Fruit fly (Drosophila melanogaster) whole organism, prepupa: ENCODE data around the gene Mcm5.

ENCODE experiments used
- Blimp-1 ChIP-seq: fragments of 200-800 bp; sonication (Bioruptor generic); optimal IDR thresholded peaks from 3 replicates; lab custom pipeline; 2017; ENCODE audit warnings: missing biosample characterization, missing genetic modification characterization, mild to moderate bottlenecking, moderate library complexity, missing genetic modification reagents
- CG10631 ChIP-seq: fragments of 200-800 bp; sonication (Bioruptor generic); optimal IDR thresholded peaks from 2 replicates; lab custom pipeline; 2016; ENCODE audit warnings: missing biosample characterization, missing genetic modification characterization
- CG10669 ChIP-seq: fragments of 200-800 bp; sonication (Bioruptor generic); optimal IDR thresholded peaks from 3 replicates; lab custom pipeline; 2018; ENCODE audit warnings: missing biosample characterization, mild to moderate bottlenecking, missing genetic modification characterization, moderate library complexity
- CG11294 ChIP-seq: fragments of 200-800 bp; sonication (Bioruptor generic); IDR thresholded peaks from 2 replicates; pipeline ENCODE4 v1.3.6; 2022; ENCODE audit warnings: missing biosample characterization, missing genetic modification characterization
- CG11762 ChIP-seq: fragments of 200-800 bp; sonication (Bioruptor generic); optimal IDR thresholded peaks from 3 replicates; lab custom pipeline; 2016; ENCODE audit warnings: missing biosample characterization, missing genetic modification characterization; ENCODE audit not compliant: insufficient read depth
- CG11902 ChIP-seq: fragments of 200-800 bp; sonication (Bioruptor generic); optimal IDR thresholded peaks from 3 replicates; lab custom pipeline; 2016; ENCODE audit warnings: missing biosample characterization, missing genetic modification characterization
- CG15336 ChIP-seq: fragments of 200-800 bp; sonication (Bioruptor generic); IDR thresholded peaks from 2 replicates; pipeline ENCODE4 v1.3.6; 2022; ENCODE audit warnings: missing biosample characterization, missing genetic modification characterization
- CG16779 ChIP-seq: fragments of 200-800 bp; sonication (Bioruptor generic); optimal IDR thresholded peaks from 3 replicates; lab custom pipeline; 2017; ENCODE audit warnings: missing biosample characterization, mild to moderate bottlenecking, missing genetic modification characterization
- CG3032 ChIP-seq: fragments of 200-800 bp; optimal IDR thresholded peaks from 2 replicates; lab custom pipeline; 2019; ENCODE audit warnings: missing biosample characterization, mild to moderate bottlenecking, missing genetic modification characterization, moderate library complexity
- CG31627 ChIP-seq: fragments of 200-800 bp; sonication (Bioruptor generic); optimal IDR thresholded peaks from 3 replicates; lab custom pipeline; 2016; ENCODE audit warnings: missing biosample characterization, missing genetic modification characterization
- CG34406 ChIP-seq: fragments of 200-800 bp; sonication (Bioruptor generic); optimal IDR thresholded peaks from 3 replicates; lab custom pipeline; 2016; ENCODE audit warnings: missing biosample characterization, missing genetic modification characterization
- CG3919 ChIP-seq: fragments of 200-800 bp; sonication (Bioruptor generic); optimal IDR thresholded peaks from 3 replicates; lab custom pipeline; 2016; ENCODE audit warnings: missing biosample characterization, missing genetic modification characterization
- CG4318 ChIP-seq: fragments of 200-800 bp; sonication (Bioruptor generic); optimal IDR thresholded peaks from 3 replicates; lab custom pipeline; 2017; ENCODE audit warnings: missing biosample characterization, mild to moderate bottlenecking, missing genetic modification characterization
- CG6163 ChIP-seq: fragments of 200-800 bp; sonication (Bioruptor generic); IDR thresholded peaks from 3 replicates; pipeline ENCODE4 v1.3.6; 2022; ENCODE audit warnings: missing biosample characterization, missing genetic modification characterization
- CG6276 ChIP-seq: fragments of 200-800 bp; sonication (Bioruptor generic); optimal IDR thresholded peaks from 2 replicates; lab custom pipeline; 2017; ENCODE audit warnings: missing biosample characterization, mild to moderate bottlenecking, missing genetic modification characterization
- CG6792 ChIP-seq: fragments of 200-800 bp; sonication (Bioruptor generic); optimal IDR thresholded peaks from 3 replicates; lab custom pipeline; 2016; ENCODE audit warnings: missing biosample characterization, missing genetic modification characterization
- CG6808 ChIP-seq: fragments of 200-800 bp; sonication (Bioruptor generic); optimal IDR thresholded peaks from 3 replicates; lab custom pipeline; 2017; ENCODE audit warnings: missing biosample characterization, missing genetic modification characterization, mild to moderate bottlenecking, moderate library complexity, missing genetic modification reagents
- CG6854 ChIP-seq: fragments of 200-800 bp; sonication (Bioruptor generic); optimal IDR thresholded peaks from 2 replicates; lab custom pipeline; 2017; ENCODE audit warnings: missing biosample characterization, mild to moderate bottlenecking, missing genetic modification characterization
- CG7368 ChIP-seq: fragments of 200-800 bp; sonication (Bioruptor generic); optimal IDR thresholded peaks from 3 replicates; lab custom pipeline; 2016; ENCODE audit warnings: missing biosample characterization, missing genetic modification characterization
- CG8119 ChIP-seq: fragments of 200-800 bp; sonication (Bioruptor generic); IDR thresholded peaks from 3 replicates; pipeline ENCODE4 v1.3.6; 2022; ENCODE audit warnings: missing biosample characterization, missing genetic modification characterization
- CG8319 ChIP-seq: fragments of 200-800 bp; sonication (Bioruptor generic); optimal IDR thresholded peaks from 3 replicates; lab custom pipeline; 2016; ENCODE audit warnings: missing biosample characterization, missing genetic modification characterization
- CG8632 ChIP-seq: fragments of 200-800 bp; sonication (Bioruptor generic); optimal IDR thresholded peaks from 3 replicates; lab custom pipeline; 2016; ENCODE audit warnings: missing biosample characterization, missing genetic modification characterization
- CG9139 ChIP-seq: fragments of 200-800 bp; sonication (Bioruptor generic); optimal IDR thresholded peaks from 3 replicates; lab custom pipeline; 2017; ENCODE audit warnings: missing biosample characterization, mild to moderate bottlenecking, missing genetic modification characterization
- Eip75B ChIP-seq: fragments of 200-800 bp; sonication (Bioruptor generic); optimal IDR thresholded peaks from 3 replicates; lab custom pipeline; 2016; ENCODE audit warnings: missing biosample characterization, missing genetic modification characterization
- Eip78C ChIP-seq: fragments of 200-800 bp; sonication (Bioruptor generic); peaks from one replicate; lab custom pipeline; 2016; ENCODE audit warnings: missing biosample characterization, missing genetic modification characterization
- Eip93F ChIP-seq: fragments of 200-800 bp; sonication (Bioruptor generic); optimal IDR thresholded peaks from 2 replicates; lab custom pipeline; 2016; ENCODE audit warnings: missing biosample characterization, mild to moderate bottlenecking, missing genetic modification characterization
- Ets96B ChIP-seq: fragments of 200-800 bp; optimal IDR thresholded peaks from 2 replicates; lab custom pipeline; 2019; ENCODE audit warnings: missing biosample characterization, mild to moderate bottlenecking, missing genetic modification characterization, moderate library complexity
- Gug ChIP-seq: fragments of 200-800 bp; sonication (Bioruptor generic); IDR thresholded peaks from 2 replicates; pipeline ENCODE4 v1.3.6; 2022; ENCODE audit warnings: missing biosample characterization, missing genetic modification characterization
- Hr38 ChIP-seq: sonication (Bioruptor generic); optimal IDR thresholded peaks from 2 replicates; lab custom pipeline; 2016; ENCODE audit warnings: missing biosample characterization, missing genetic modification characterization
- Hr39 ChIP-seq: fragments of 200-800 bp; sonication (Bioruptor generic); optimal IDR thresholded peaks from 2 replicates; lab custom pipeline; 2016; ENCODE audit warnings: missing biosample characterization, missing genetic modification characterization
- Hr4 ChIP-seq: fragments of 200-800 bp; sonication (Bioruptor generic); optimal IDR thresholded peaks from 3 replicates; lab custom pipeline; 2016; ENCODE audit warnings: missing biosample characterization, missing genetic modification characterization
- Lpt ChIP-seq: fragments of 200-800 bp; sonication (Bioruptor generic); optimal IDR thresholded peaks from 3 replicates; lab custom pipeline; 2016; ENCODE audit warnings: missing biosample characterization, missing genetic modification characterization
- OdsH ChIP-seq: fragments of 200-800 bp; sonication (Bioruptor generic); optimal IDR thresholded peaks from 3 replicates; lab custom pipeline; 2016; ENCODE audit warnings: missing biosample characterization, missing genetic modification characterization
- Smox ChIP-seq: fragments of 200-800 bp; sonication (Bioruptor generic); optimal IDR thresholded peaks from 3 replicates; lab custom pipeline; 2016; ENCODE audit warnings: missing biosample characterization, missing genetic modification characterization
- Sox102F ChIP-seq: fragments of 200-800 bp; sonication (Bioruptor generic); optimal IDR thresholded peaks from 2 replicates; lab custom pipeline; 2016; ENCODE audit warnings: missing biosample characterization, mild to moderate bottlenecking, missing genetic modification characterization
- Sox14 ChIP-seq: fragments of 200-800 bp; sonication (Bioruptor generic); optimal IDR thresholded peaks from 3 replicates; lab custom pipeline; 2016; ENCODE audit warnings: missing biosample characterization, missing genetic modification characterization
- Sox15 ChIP-seq: fragments of 200-800 bp; sonication (Bioruptor generic); optimal IDR thresholded peaks from 3 replicates; lab custom pipeline; 2016; ENCODE audit warnings: missing biosample characterization, missing genetic modification characterization
- achi ChIP-seq: fragments of 200-800 bp; sonication (Bioruptor generic); optimal IDR thresholded peaks from 3 replicates; lab custom pipeline; 2016; ENCODE audit warnings: missing biosample characterization, missing genetic modification characterization
- cyc ChIP-seq: fragments of 200-800 bp; sonication (Bioruptor generic); optimal IDR thresholded peaks from 3 replicates; lab custom pipeline; 2016; ENCODE audit warnings: missing biosample characterization, missing genetic modification characterization
- dac ChIP-seq: fragments of 200-800 bp; sonication (Bioruptor generic); optimal IDR thresholded peaks from 2 replicates; lab custom pipeline; 2017; ENCODE audit warnings: missing biosample characterization, mild to moderate bottlenecking, missing genetic modification characterization
- dsx ChIP-seq: fragments of 200-800 bp; optimal IDR thresholded peaks from 3 replicates; lab custom pipeline; 2019; ENCODE audit warnings: missing biosample characterization, mild to moderate bottlenecking, missing genetic modification characterization, moderate library complexity; ENCODE audit not compliant: poor library complexity, severe bottlenecking
- eg ChIP-seq: fragments of 200-800 bp; sonication (Bioruptor generic); IDR thresholded peaks from 3 replicates; pipeline ENCODE4 v1.3.6; 2022; ENCODE audit warnings: missing biosample characterization, missing genetic modification characterization
- esn ChIP-seq: fragments of 200-800 bp; sonication (Bioruptor generic); optimal IDR thresholded peaks from 2 replicates; lab custom pipeline; 2016; ENCODE audit warnings: missing biosample characterization, mild to moderate bottlenecking, missing genetic modification characterization, moderate library complexity
- fd59A ChIP-seq: fragments of 200-800 bp; sonication (Bioruptor generic); optimal IDR thresholded peaks from 2 replicates; lab custom pipeline; 2017; ENCODE audit warnings: missing biosample characterization, mild to moderate bottlenecking, missing genetic modification characterization, missing genetic modification reagents
- lz ChIP-seq: fragments of 200-800 bp; sonication (Bioruptor generic); optimal IDR thresholded peaks from 3 replicates; lab custom pipeline; 2016; ENCODE audit warnings: missing biosample characterization, missing genetic modification characterization
- net ChIP-seq: fragments of 200-800 bp; sonication (Bioruptor generic); optimal IDR thresholded peaks from 3 replicates; lab custom pipeline; 2016; ENCODE audit warnings: missing biosample characterization, missing genetic modification characterization
- pdm3 ChIP-seq: fragments of 200-800 bp; sonication (Bioruptor generic); optimal IDR thresholded peaks from 3 replicates; lab custom pipeline; 2016; ENCODE audit warnings: missing biosample characterization, missing genetic modification characterization
- salr ChIP-seq, 2 experiments: fragments of 200-800 bp; sonication (Bioruptor generic); optimal IDR thresholded peaks; 3 replicates each; lab custom pipeline; 2016 to 2018; ENCODE audit warnings: missing biosample characterization in 2 of 2, missing genetic modification characterization in 2 of 2, mild to moderate bottlenecking in 1 of 2
- spab ChIP-seq: fragments of 200-800 bp; sonication (Bioruptor generic); optimal IDR thresholded peaks from 2 replicates; lab custom pipeline; 2017; ENCODE audit warnings: missing biosample characterization, mild to moderate bottlenecking, missing genetic modification characterization, missing genetic modification reagents
- ss ChIP-seq, 2 experiments: fragments of 200-800 bp; sonication (Bioruptor generic); optimal IDR thresholded peaks; 2 replicates in 1 of 2; 3 replicates in 1 of 2; lab custom pipeline; 2017 to 2018; ENCODE audit warnings: mild to moderate bottlenecking in 2 of 2, missing biosample characterization in 2 of 2, missing genetic modification characterization in 2 of 2, moderate library complexity in 1 of 2
- svp ChIP-seq: fragments of 200-800 bp; sonication (Bioruptor generic); peaks from one replicate; lab custom pipeline; 2016; ENCODE audit warnings: missing biosample characterization, missing genetic modification characterization
- topi ChIP-seq: fragments of 200-800 bp; sonication (Bioruptor generic); optimal IDR thresholded peaks from 3 replicates; lab custom pipeline; 2016; ENCODE audit warnings: missing biosample characterization, missing genetic modification characterization
- vri ChIP-seq: fragments of 200-800 bp; sonication (Bioruptor generic); optimal IDR thresholded peaks from 3 replicates; lab custom pipeline; 2016; ENCODE audit warnings: missing biosample characterization, mild to moderate bottlenecking, missing genetic modification characterization

Mcm5 gene

DNA sequence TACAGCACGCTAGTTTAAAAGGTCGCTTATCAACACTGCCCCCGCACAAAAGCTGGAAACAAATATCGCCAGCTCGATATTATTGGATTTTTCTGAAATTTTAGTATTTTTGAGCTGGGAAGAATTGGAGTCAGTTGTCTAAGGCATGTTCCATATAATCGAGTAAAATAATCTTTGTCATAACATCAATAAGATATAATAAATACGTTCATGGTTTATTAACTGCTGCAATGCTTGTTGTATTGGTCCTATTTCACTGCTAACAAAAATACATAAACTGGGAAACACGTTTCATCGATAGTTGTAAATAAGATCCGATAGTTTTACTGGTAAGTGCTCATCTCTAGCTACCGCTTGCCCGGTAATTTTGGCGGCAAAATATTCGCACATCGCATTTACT lies at the start of gene Mcm5, which contains the start of gene Art1:
TSS of gene Mcm5 (plus strand) at position 339 of the 400 bp plus-strand sequence.
TSS of gene Art1 (minus strand) at position 41 of the 400 bp plus-strand sequence.
- TF ChIP-seq fd59A (GFP tag; lab: Kevin White, UChicago), result no peak
- TF ChIP-seq CG6854 (GFP tag; lab: Kevin White, UChicago), result no peak
- no peak for TF ChIP-seq CG3919 (GFP tag; lab: Kevin White, UChicago)
- TF ChIP-seq dac, result no peak
- no peak for TF ChIP-seq Sox15 (GFP tag; lab: Kevin White, UChicago)
- no peak for TF ChIP-seq Eip75B
- no peak for TF ChIP-seq CG10669 (GFP tag; lab: Kevin White, UChicago)
- TF ChIP-seq CG7368, result no peak
- TF ChIP-seq CG6163 (GFP tag; lab: Robert Waterston, UW), result no peak
- TF ChIP-seq CG31627 (GFP tag; lab: Kevin White, UChicago), result peak; percentile 60
- peak; percentile 53 for TF ChIP-seq Hr39 (GFP tag; lab: Kevin White, UChicago)
- TF ChIP-seq CG6276 (GFP tag; lab: Kevin White, UChicago), result no peak
- TF ChIP-seq dsx (GFP tag; lab: Kevin White, UChicago), result no peak
- TF ChIP-seq OdsH (GFP tag; lab: Kevin White, UChicago), result no peak
- TF ChIP-seq Ets96B, result no peak
- TF ChIP-seq CG15336 (GFP tag; lab: Robert Waterston, UW), result no peak
- no peak for TF ChIP-seq CG6792 (GFP tag; lab: Kevin White, UChicago)
- no peak for TF ChIP-seq Eip78C (GFP tag; lab: Kevin White, UChicago)
- no peak for TF ChIP-seq ss (GFP tag; optimal IDR thresholded peaks at IDR 0.05; lab: Kevin White, UChicago)
- no peak for TF ChIP-seq CG34406 (GFP tag; lab: Kevin White, UChicago)
- no peak for TF ChIP-seq eg (GFP tag; lab: Robert Waterston, UW)
- peak; percentile 58 for TF ChIP-seq esn
- TF ChIP-seq Sox102F (GFP tag; lab: Kevin White, UChicago), result no peak
- TF ChIP-seq spab, result no peak
- TF ChIP-seq CG8632 (GFP tag; lab: Kevin White, UChicago), result peak; percentile 14
- TF ChIP-seq Eip93F (GFP tag; lab: Kevin White, UChicago), result no peak
- TF ChIP-seq lz (GFP tag; lab: Kevin White, UChicago), result peak; percentile 53
- TF ChIP-seq topi, result peak; percentile 49
- no peak for TF ChIP-seq Hr38 (GFP tag; lab: Kevin White, UChicago)
- TF ChIP-seq pdm3, result peak; percentile 20
- no peak for TF ChIP-seq achi (GFP tag; lab: Kevin White, UChicago)
- TF ChIP-seq CG6808 (GFP tag; lab: Kevin White, UChicago), result no peak
- no peak for TF ChIP-seq svp
- TF ChIP-seq Sox14, result peak; percentile 72
- peak; percentile 2 for TF ChIP-seq Hr4
- TF ChIP-seq Gug (GFP tag; lab: Robert Waterston, UW), result no peak
- TF ChIP-seq CG10631 (GFP tag; lab: Kevin White, UChicago), result peak; percentile 50
- TF ChIP-seq CG16779, result no peak
- TF ChIP-seq salr (GFP tag; optimal IDR thresholded peaks at IDR 0.05; lab: Kevin White, UChicago), result no peak
- TF ChIP-seq CG11762 (GFP tag; lab: Kevin White, UChicago), result no peak
- no peak for TF ChIP-seq CG8119 (GFP tag; lab: Robert Waterston, UW)
- no peak for TF ChIP-seq CG11902
- TF ChIP-seq CG11294 (GFP tag; lab: Robert Waterston, UW), result no peak
- TF ChIP-seq Smox (GFP tag; lab: Kevin White, UChicago), result no peak
- peak; percentile 46 for TF ChIP-seq cyc (GFP tag; lab: Kevin White, UChicago)
- TF ChIP-seq vri (GFP tag; lab: Kevin White, UChicago), result no peak
- TF ChIP-seq CG8319 (GFP tag; lab: Kevin White, UChicago), result no peak
- no peak for TF ChIP-seq Lpt
- no peak for TF ChIP-seq CG4318
- TF ChIP-seq net (GFP tag; lab: Kevin White, UChicago), result no peak
- TF ChIP-seq CG9139 (GFP tag; lab: Kevin White, UChicago), result no peak
- peak; percentile 48 for TF ChIP-seq CG3032
- no peak for TF ChIP-seq Blimp-1 (GFP tag; lab: Kevin White, UChicago)
